Worm (Caenorhabditis elegans) whole organism, young adult: ENCODE results near the gene C07G3.8.

Source experiments
- F37B4.10 ChIP-seq: fragments of 200-800 bp; sonication (Bioruptor generic); IDR thresholded peaks from 2 replicates; pipeline ENCODE4 v1.3.6; 2022; ENCODE audit warnings: missing genetic modification characterization, missing compliant biosample characterization
- atf-7 ChIP-seq: sonication (generic microtip); optimal IDR thresholded peaks from 2 replicates; lab custom pipeline; 2017; ENCODE audit warnings: mild to moderate bottlenecking, missing genetic modification characterization, missing compliant biosample characterization
- ceh-91 ChIP-seq: fragments of 200-800 bp; sonication (Bioruptor generic); IDR thresholded peaks from 2 replicates; pipeline ENCODE4 v1.3.6; 2022; ENCODE audit warnings: missing genetic modification reagents, missing genetic modification characterization, missing compliant biosample characterization
- let-607 ChIP-seq, 2 experiments: fragments of 200-800 bp in 1 of 2; sonication (Bioruptor generic) in 1 of 2; sonication (generic microtip) in 1 of 2; optimal IDR thresholded peaks; 2 replicates each; lab custom pipeline; 2016 to 2018; ENCODE audit warnings: mild to moderate bottlenecking in 2 of 2, missing compliant biosample characterization in 2 of 2, missing genetic modification characterization in 2 of 2, moderate library complexity in 2 of 2, missing genotype in 1 of 2

DNA sequence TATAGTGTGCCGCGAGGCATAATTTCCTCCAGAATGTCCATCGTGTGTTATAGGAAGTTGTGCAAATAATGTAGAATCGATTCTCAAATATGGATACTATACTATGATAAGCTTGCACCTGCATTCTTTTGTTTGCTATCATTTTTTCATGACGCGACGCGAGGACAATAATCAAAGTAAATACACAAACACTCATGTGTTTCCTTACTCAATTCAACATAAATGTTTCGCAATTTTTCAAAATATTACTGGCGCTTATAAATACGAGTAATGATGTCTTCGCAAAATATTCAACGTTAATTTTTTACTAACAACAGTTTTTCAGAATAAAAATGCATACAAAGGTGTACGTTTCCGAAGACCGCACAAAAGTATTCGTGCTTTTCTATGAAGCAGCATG lies 21.3 kb upstream of the C07G3.8 start, which contains the start of gene irg-1:
- TF ChIP-seq let-607 (tag; optimal IDR thresholded peaks at IDR 0.05; lab: Kevin White, UChicago): no peak
- TF ChIP-seq ceh-91 (GFP tag; lab: Robert Waterston, UW): no peak
- no peak for TF ChIP-seq atf-7 (tag; lab: Kevin White, UChicago)
- no peak for TF ChIP-seq F37B4.10 (GFP tag; lab: Robert Waterston, UW)
